Fruit fly (Drosophila melanogaster) S2 (cell line): ENCODE measurements around the gene X11L.

Experiments
- CG8478 ChIP-seq: fragments of >200 bp; optimal IDR thresholded peaks from 2 replicates; lab custom pipeline; 2018
- CTCF ChIP-seq, 2 experiments: fragments of >200 bp; optimal IDR thresholded peaks; 2 replicates each; lab custom pipeline; 2018

dm6 chrX:17578124-17578523 lies 21.3 kb upstream of the X11L start:
- TF ChIP-seq CTCF (optimal IDR thresholded peaks at IDR 0.05; lab: Kevin White, UChicago) (no peak), CG8478 (lab: Kevin White, UChicago) (no peak)
